Worm (Caenorhabditis elegans): ENCODE measurements around the gene egl-18.

- TF ChIP-seq unc-86 (tag; optimal IDR thresholded peaks at IDR 0.05) (no peak), pax-1 (tag; optimal IDR thresholded peaks at IDR 0.05) (no peak), ceh-24 (tag; optimal IDR thresholded peaks at IDR 0.05) (no peak), ceh-31 (tag; optimal IDR thresholded peaks at IDR 0.05) (peak; percentile 15), K02D7.2 (tag; optimal IDR thresholded peaks at IDR 0.05) (no peak), ceh-9 (tag; optimal IDR thresholded peaks at IDR 0.05) (no peak), hlh-30 (tag; optimal IDR thresholded peaks at IDR 0.05; ENCODE audit: insufficient read depth) (no peak), tbx-2 (tag; optimal IDR thresholded peaks at IDR 0.05) (no peak)
Observed at ce11 chrIV:1896145-1896544, 6.0 kb upstream of the egl-18 start.

Data from whole organism, late embryonic.